Worm (Caenorhabditis elegans) whole organism, L1 larva: ENCODE data around the gene fli-1.

Experiments used
- alr-1 ChIP-seq: fragments of 200-800 bp; sonication (Bioruptor generic); optimal IDR thresholded peaks from 2 replicates; lab custom pipeline; 2018; ENCODE audit warnings: borderline replicate concordance, mild to moderate bottlenecking, missing genetic modification characterization, missing compliant biosample characterization
- ceh-82 ChIP-seq, 3 experiments: fragments of 150-350 bp in 1 of 3; sonication (generic microtip) in 2 of 3; optimal IDR thresholded peaks; 2 replicates each; lab custom pipeline; 2014 to 2017; ENCODE audit warnings: missing biosample characterization in 3 of 3, missing genetic modification characterization in 3 of 3
- ces-1 ChIP-seq: fragments of 150-350 bp; optimal IDR thresholded peaks from 2 replicates; lab custom pipeline; 2014; ENCODE audit warnings: missing biosample characterization, missing genetic modification reagents, missing genetic modification characterization
- dpl-1 ChIP-seq, 3 experiments: fragments of 150-350 bp in 2 of 3; sonication (generic microtip) in 1 of 3; optimal IDR thresholded peaks; 2 replicates each; lab custom pipeline; 2014 to 2017; ENCODE audit warnings: missing biosample characterization in 3 of 3, missing genetic modification characterization in 3 of 3, missing genetic modification reagents in 3 of 3
- efl-1 ChIP-seq, 4 experiments: fragments of 150-350 bp; optimal IDR thresholded peaks in 3 of 4; peaks in 1 of 4; 1 replicate in 1 of 4; 2 replicates in 3 of 4; lab custom pipeline; 2014; ENCODE audit warnings: missing biosample characterization in 2 of 4, missing genetic modification characterization in 2 of 4, missing genetic modification reagents in 2 of 4
- lin-35 ChIP-seq, 2 experiments: fragments of 150-350 bp; optimal IDR thresholded peaks; 2 replicates each; lab custom pipeline; 2014; ENCODE audit warnings: missing biosample characterization in 2 of 2, missing genetic modification characterization in 2 of 2, missing genetic modification reagents in 2 of 2
- lsy-2 ChIP-seq, 2 experiments: fragments of 150-350 bp; optimal IDR thresholded peaks; 2 replicates each; lab custom pipeline; 2014; ENCODE audit warnings: missing biosample characterization in 2 of 2, missing genetic modification characterization in 2 of 2
- mdl-1 ChIP-seq, 2 experiments: fragments of 150-350 bp; optimal IDR thresholded peaks; 2 replicates each; lab custom pipeline; 2014 to 2017; ENCODE audit warnings: missing biosample characterization in 2 of 2, missing genetic modification characterization in 2 of 2, inconsistent platforms in 1 of 2
- nhr-19 ChIP-seq: fragments of 200-800 bp; sonication (Bioruptor generic); conservative IDR thresholded peaks from 2 replicates; pipeline ENCODE4 v1.3.6; 2022; ENCODE audit warnings: missing genetic modification characterization, missing compliant biosample characterization
- nhr-28 ChIP-seq: fragments of 150-350 bp; optimal IDR thresholded peaks from 2 replicates; lab custom pipeline; 2014; ENCODE audit warnings: missing biosample characterization, missing genetic modification characterization
- nhr-47 ChIP-seq: sonication (generic microtip); optimal IDR thresholded peaks from 2 replicates; lab custom pipeline; 2016; ENCODE audit warnings: mild to moderate bottlenecking, missing genetic modification characterization, moderate library complexity, missing compliant biosample characterization
- nhr-71 ChIP-seq: sonication (generic microtip); optimal IDR thresholded peaks from 2 replicates; lab custom pipeline; 2016; ENCODE audit warnings: mild to moderate bottlenecking, missing genetic modification characterization, moderate library complexity, missing compliant biosample characterization
- nhr-84 ChIP-seq: sonication (generic microtip); optimal IDR thresholded peaks from 2 replicates; lab custom pipeline; 2017; ENCODE audit warnings: missing biosample characterization, missing genetic modification characterization
- snu-23 ChIP-seq: sonication (generic microtip); optimal IDR thresholded peaks from 2 replicates; lab custom pipeline; 2016; ENCODE audit warnings: missing genetic modification characterization, missing compliant biosample characterization
- sup-37 ChIP-seq: fragments of 200-800 bp; sonication (Bioruptor generic); optimal IDR thresholded peaks from 2 replicates; lab custom pipeline; 2018; ENCODE audit warnings: mild to moderate bottlenecking, missing genetic modification characterization, missing compliant biosample characterization
- swsn-7 ChIP-seq: sonication (generic microtip); optimal IDR thresholded peaks from 2 replicates; lab custom pipeline; 2016; ENCODE audit warnings: missing genetic modification characterization, missing compliant biosample characterization
- unc-130 ChIP-seq: fragments of 150-350 bp; optimal IDR thresholded peaks from 2 replicates; lab custom pipeline; 2017; ENCODE audit warnings: missing biosample characterization, missing genetic modification characterization, inconsistent platforms
- unc-30 ChIP-seq: sonication (generic microtip); optimal IDR thresholded peaks from 2 replicates; lab custom pipeline; 2017; ENCODE audit warnings: missing biosample characterization, missing genetic modification characterization
- unc-86 ChIP-seq: sonication (generic microtip); optimal IDR thresholded peaks from 2 replicates; lab custom pipeline; 2016; ENCODE audit warnings: missing genetic modification characterization, missing compliant biosample characterization
- vab-15 ChIP-seq: sonication (generic microtip); optimal IDR thresholded peaks from 2 replicates; lab custom pipeline; 2017; ENCODE audit warnings: missing genotype, mild to moderate bottlenecking, missing genetic modification characterization, missing compliant biosample characterization
- zag-1 ChIP-seq: fragments of 150-350 bp; optimal IDR thresholded peaks from 2 replicates; lab custom pipeline; 2014; ENCODE audit warnings: missing biosample characterization, missing genetic modification characterization

fli-1 gene

DNA sequence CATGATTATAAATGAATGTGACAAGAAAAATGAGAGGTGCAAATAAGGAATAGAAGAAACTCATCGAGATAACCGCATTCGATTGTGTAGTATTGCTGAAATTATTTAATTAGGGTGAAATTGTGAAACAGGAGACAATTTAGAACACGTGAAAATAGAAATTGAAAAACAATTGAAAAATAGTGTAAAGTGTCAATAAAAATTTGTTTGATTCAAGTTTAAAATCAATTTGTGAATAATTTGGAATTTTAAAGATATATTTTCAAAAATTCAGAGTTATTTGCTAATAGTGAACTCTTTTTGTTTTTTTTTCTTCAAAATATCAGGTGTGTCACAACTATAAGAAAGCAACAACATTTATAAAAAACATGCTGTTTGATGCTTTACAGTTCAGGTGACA lies 47.8 kb upstream of the fli-1 start, which contains the start of gene ZK370.4:
Gene ZK370.4, minus strand, starts transcription at position 101 of the 400 bp plus-strand sequence.
- no peak for TF ChIP-seq efl-1 (optimal IDR thresholded peaks at IDR 0.05; lab: Kevin White, UChicago)
- peak in 1 of 2 experiments; percentile 57 for TF ChIP-seq efl-1 (GFP tag; optimal IDR thresholded peaks at IDR 0.05 in 1 of 2; lab: Kevin White, UChicago)
- TF ChIP-seq unc-30 = no peak
- TF ChIP-seq ces-1 = no peak
- no peak for TF ChIP-seq zag-1 (tag; lab: Kevin White, UChicago)
- TF ChIP-seq, all 84 proteins: peak for 1

DNA sequence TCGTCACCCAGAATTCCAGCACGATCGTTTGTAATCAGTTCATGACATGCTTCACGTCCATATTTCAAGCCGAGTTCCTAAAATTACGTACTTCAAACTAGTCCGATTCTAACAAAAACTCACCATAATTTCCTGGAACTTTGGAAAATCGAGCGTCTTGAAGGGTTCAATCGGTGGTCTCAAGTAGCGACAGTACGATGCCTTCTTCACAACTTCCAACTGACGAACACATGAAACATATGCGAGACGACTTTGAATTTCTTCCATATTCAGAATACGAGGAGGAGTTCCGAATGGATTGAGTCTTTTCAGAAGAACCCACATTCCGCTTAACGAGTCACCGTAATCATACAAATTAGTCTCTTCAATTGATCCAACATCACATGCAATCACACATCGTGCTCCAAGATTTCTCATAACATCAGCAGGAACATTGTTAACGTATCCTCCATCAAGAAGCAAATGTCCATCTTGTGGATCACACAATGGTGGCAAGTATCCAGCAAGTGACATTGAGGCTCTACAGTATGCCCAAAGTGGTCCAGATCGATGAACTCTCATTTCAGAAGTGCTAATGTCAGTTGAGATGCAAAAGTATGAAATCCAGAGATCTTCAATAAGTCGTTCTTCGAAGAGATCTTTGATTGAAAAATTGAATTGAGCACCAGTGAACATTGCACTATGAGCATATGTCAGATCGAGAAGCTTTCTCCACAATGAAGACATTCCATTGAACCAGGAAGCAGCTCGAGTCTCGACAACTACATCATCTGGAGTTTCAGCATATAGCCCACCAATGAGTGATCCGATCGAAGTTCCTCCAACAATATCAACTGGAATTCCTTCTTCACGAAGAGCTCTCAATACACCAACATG lies 42.7 kb upstream of the fli-1 start:
- TF ChIP-seq unc-130 (no peak), efl-1 (optimal IDR thresholded peaks at IDR 0.05; lab: Kevin White, UChicago) (no peak), efl-1 (GFP tag; optimal IDR thresholded peaks at IDR 0.05 in 1 of 2; lab: Kevin White, UChicago) (peak in 1 of 2 experiments; percentile 64)
- TF ChIP-seq, all 84 proteins: peak for 1

DNA sequence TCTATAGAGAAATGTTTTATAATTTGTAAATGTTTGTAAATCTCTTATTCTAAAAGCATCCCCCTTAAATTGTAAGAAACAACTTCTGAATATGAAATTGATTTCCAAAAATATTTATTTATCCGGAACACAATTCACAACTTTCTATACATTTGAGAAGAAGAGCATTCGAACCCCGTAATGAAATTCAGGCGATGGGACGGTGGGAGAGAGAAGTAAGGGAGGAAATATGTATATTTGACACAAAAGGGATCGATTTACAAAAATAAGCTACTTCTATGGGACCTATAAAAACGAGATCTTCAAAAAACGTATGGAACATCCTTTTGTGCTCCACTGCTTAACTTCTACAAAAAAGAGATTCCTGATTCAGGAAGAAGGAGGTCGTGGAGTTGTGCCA lies 41.7 kb upstream of the fli-1 start:
- TF ChIP-seq sup-37 (no peak), alr-1 (tag; lab: Kevin White, UChicago) (no peak)

DNA sequence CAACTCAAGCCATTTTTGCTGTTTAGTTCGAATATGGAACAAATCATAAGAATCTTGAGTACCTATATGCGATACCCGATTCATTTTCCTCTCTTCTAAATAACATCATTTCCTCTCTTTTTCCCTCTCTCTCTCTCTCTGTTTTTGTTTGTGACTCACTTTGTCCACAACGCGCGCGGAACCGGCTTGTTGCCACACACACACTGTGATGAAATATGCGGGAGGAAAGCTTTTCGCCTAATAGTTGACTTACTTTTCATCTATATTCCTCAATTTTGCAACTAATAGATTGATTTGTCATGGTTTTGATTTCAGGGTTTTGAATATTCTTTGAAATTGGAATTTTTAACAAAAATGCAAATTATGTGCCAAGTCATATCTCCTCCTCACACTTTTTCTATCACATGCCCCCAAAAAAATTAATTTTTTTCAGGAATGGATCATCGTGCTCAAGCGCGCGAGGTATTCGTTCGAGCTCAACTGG lies 36.3 kb upstream of the fli-1 start, which contains the start of gene hipr-1:
Gene hipr-1, plus strand, starts transcription at position 434 of the 484 bp plus-strand sequence.
- no peak for TF ChIP-seq efl-1 (optimal IDR thresholded peaks at IDR 0.05; lab: Kevin White, UChicago)
- peak in 1 of 2 experiments; percentile 88 for TF ChIP-seq efl-1 (GFP tag; optimal IDR thresholded peaks at IDR 0.05 in 1 of 2; lab: Kevin White, UChicago)
- TF ChIP-seq nhr-28 (tag; lab: Kevin White, UChicago) = no peak
- TF ChIP-seq ces-1 = no peak

DNA sequence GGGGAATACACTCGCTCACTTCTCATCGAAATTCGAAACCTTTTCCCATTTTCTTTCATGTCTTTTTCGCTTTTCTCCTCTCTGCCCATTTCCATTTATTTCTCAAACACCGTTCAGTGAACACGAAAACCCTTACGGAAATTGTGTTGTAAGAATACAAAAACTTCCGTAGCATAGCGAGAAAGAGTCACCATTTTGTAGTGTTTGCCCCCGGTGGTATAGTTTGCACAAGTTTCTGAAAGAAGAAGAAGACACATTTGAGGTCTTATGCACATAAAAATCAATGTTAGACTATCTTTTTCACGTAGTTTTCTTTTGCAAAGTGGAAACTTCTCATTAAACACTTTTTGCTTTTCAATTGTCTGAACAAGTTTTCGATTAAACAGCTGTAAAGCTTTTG lies 35.6 kb upstream of the fli-1 start:
- no peak for TF ChIP-seq nhr-84 (tag; lab: Kevin White, UChicago)
- no peak for TF ChIP-seq unc-86 (tag; lab: Kevin White, UChicago)

DNA sequence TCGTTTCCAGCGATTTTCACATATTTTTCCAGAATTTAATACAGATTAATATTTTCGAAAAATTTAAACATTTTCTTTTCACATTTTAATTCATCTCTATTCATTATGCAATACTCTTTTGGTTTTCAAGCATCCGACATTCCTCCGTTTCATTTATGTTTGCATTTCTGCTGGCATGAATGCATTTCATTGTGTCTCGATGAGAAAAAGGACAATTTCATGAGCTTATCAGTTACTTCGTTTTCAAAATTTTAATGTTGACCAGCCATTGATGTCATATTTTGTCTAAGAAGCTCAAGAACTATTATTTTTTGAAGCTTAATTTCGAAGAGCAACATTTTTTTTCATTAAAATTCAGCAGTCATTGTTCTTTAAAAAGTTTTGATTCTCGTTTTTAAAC lies 35.1 kb upstream of the fli-1 start:
- no peak for TF ChIP-seq alr-1 (tag; lab: Kevin White, UChicago)
- TF ChIP-seq lin-35 (GFP tag; optimal IDR thresholded peaks at IDR 0.05; lab: Kevin White, UChicago) = peak in 1 of 2 experiments; percentile 11

DNA sequence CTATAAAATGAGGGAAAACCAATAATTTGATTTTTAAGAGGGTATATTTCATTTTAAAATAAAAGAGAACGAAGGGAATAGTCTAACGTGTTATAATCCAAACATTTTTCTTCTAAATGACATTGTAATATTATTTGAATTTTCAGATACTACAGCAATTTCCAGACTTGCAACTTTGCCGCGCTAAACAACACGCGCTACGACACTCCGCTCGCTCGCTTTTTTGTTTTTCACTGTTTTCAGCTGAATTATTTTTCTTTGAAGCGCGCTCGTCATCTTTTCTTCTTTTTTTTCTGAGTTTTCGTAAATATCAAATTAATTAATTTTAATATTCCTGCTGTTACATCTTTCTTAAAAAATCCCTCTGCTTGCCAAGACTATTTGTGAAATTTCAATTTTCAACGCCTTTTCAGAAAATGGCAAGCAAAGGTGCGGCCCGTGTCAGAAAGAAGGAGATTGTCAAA lies 33.7 kb upstream of the fli-1 start, which contains the start of gene mrpl-11:
Gene mrpl-11, plus strand, starts transcription at position 414 of the 464 bp plus-strand sequence.
- peak; percentile 4 to 48 for TF ChIP-seq lin-35 (GFP tag; optimal IDR thresholded peaks at IDR 0.05; lab: Kevin White, UChicago)
- peak in 2 of 3 experiments; percentile 8 to 34 for TF ChIP-seq dpl-1 (GFP tag; optimal IDR thresholded peaks at IDR 0.05; lab: Kevin White, UChicago)
- peak in 1 of 2 experiments; percentile 33 for TF ChIP-seq efl-1 (optimal IDR thresholded peaks at IDR 0.05; lab: Kevin White, UChicago)
- peak; percentile 33 to 89 for TF ChIP-seq efl-1 (GFP tag; optimal IDR thresholded peaks at IDR 0.05 in 1 of 2; lab: Kevin White, UChicago)
- TF ChIP-seq swsn-7 = peak; percentile 9
- TF ChIP-seq ceh-82 (tag; optimal IDR thresholded peaks at IDR 0.05; lab: Kevin White, UChicago) = peak in 1 of 3 experiments; percentile 6
- peak; percentile 17 for TF ChIP-seq nhr-71
- no peak for TF ChIP-seq nhr-47 (tag; lab: Kevin White, UChicago)
- peak; percentile 21 for TF ChIP-seq snu-23 (GFP tag; lab: Kevin White, UChicago)
- no peak for TF ChIP-seq vab-15 (tag; lab: Kevin White, UChicago)
- TF ChIP-seq lsy-2 (tag; optimal IDR thresholded peaks at IDR 0.05; lab: Kevin White, UChicago) = peak in 1 of 2 experiments; percentile 45

DNA sequence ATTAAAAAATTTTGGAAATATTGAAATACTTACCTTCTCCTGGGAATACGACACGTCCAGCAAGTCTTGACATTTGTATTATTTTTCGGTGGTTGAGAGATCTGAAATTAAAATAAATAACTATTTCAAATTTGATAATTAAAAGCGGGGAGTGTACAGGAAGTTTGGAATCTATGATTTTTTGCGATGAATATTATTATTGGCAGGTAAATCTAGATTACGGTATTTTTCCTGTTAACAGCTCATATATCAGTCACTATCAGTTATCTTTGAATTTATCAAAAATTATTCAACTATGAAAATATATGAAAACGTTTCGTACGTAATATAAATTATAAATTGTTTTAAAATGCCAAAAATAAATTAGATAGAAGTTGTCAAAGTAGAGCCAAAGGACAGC lies 32.5 kb upstream of the fli-1 start, which contains the start of gene B0303.14:
Gene B0303.14, minus strand, starts transcription at position 101 of the 400 bp plus-strand sequence.
- no peak for TF ChIP-seq nhr-19
- TF ChIP-seq mdl-1 (tag; optimal IDR thresholded peaks at IDR 0.05; lab: Kevin White, UChicago) = no peak
